Fruit fly (Drosophila melanogaster) whole organism, prepupa: ENCODE measurements around the gene CG43054.

ENCODE experiments used
- Blimp-1 ChIP-seq: fragments of 200-800 bp; sonication (Bioruptor generic); optimal IDR thresholded peaks from 3 replicates; lab custom pipeline; 2017; ENCODE audit warnings: missing biosample characterization, missing genetic modification characterization, mild to moderate bottlenecking, moderate library complexity, missing genetic modification reagents
- CG10669 ChIP-seq: fragments of 200-800 bp; sonication (Bioruptor generic); optimal IDR thresholded peaks from 3 replicates; lab custom pipeline; 2018; ENCODE audit warnings: missing biosample characterization, mild to moderate bottlenecking, missing genetic modification characterization, moderate library complexity
- CG11294 ChIP-seq: fragments of 200-800 bp; sonication (Bioruptor generic); IDR thresholded peaks from 2 replicates; pipeline ENCODE4 v1.3.6; 2022; ENCODE audit warnings: missing biosample characterization, missing genetic modification characterization
- CG11762 ChIP-seq: fragments of 200-800 bp; sonication (Bioruptor generic); optimal IDR thresholded peaks from 3 replicates; lab custom pipeline; 2016; ENCODE audit warnings: missing biosample characterization, missing genetic modification characterization; ENCODE audit not compliant: insufficient read depth
- CG1621 ChIP-seq: fragments of 200-800 bp; sonication (Bioruptor generic); optimal IDR thresholded peaks from 3 replicates; lab custom pipeline; 2018; ENCODE audit warnings: missing biosample characterization, mild to moderate bottlenecking, missing genetic modification characterization
- CG16779 ChIP-seq: fragments of 200-800 bp; sonication (Bioruptor generic); optimal IDR thresholded peaks from 3 replicates; lab custom pipeline; 2017; ENCODE audit warnings: missing biosample characterization, mild to moderate bottlenecking, missing genetic modification characterization
- CG3032 ChIP-seq: fragments of 200-800 bp; optimal IDR thresholded peaks from 2 replicates; lab custom pipeline; 2019; ENCODE audit warnings: missing biosample characterization, mild to moderate bottlenecking, missing genetic modification characterization, moderate library complexity
- CG31627 ChIP-seq: fragments of 200-800 bp; sonication (Bioruptor generic); optimal IDR thresholded peaks from 3 replicates; lab custom pipeline; 2016; ENCODE audit warnings: missing biosample characterization, missing genetic modification characterization
- CG34406 ChIP-seq: fragments of 200-800 bp; sonication (Bioruptor generic); optimal IDR thresholded peaks from 3 replicates; lab custom pipeline; 2016; ENCODE audit warnings: missing biosample characterization, missing genetic modification characterization
- CG3919 ChIP-seq: fragments of 200-800 bp; sonication (Bioruptor generic); optimal IDR thresholded peaks from 3 replicates; lab custom pipeline; 2016; ENCODE audit warnings: missing biosample characterization, missing genetic modification characterization
- CG4318 ChIP-seq: fragments of 200-800 bp; sonication (Bioruptor generic); optimal IDR thresholded peaks from 3 replicates; lab custom pipeline; 2017; ENCODE audit warnings: missing biosample characterization, mild to moderate bottlenecking, missing genetic modification characterization
- CG6276 ChIP-seq: fragments of 200-800 bp; sonication (Bioruptor generic); optimal IDR thresholded peaks from 2 replicates; lab custom pipeline; 2017; ENCODE audit warnings: missing biosample characterization, mild to moderate bottlenecking, missing genetic modification characterization
- CG6792 ChIP-seq: fragments of 200-800 bp; sonication (Bioruptor generic); optimal IDR thresholded peaks from 3 replicates; lab custom pipeline; 2016; ENCODE audit warnings: missing biosample characterization, missing genetic modification characterization
- CG6808 ChIP-seq: fragments of 200-800 bp; sonication (Bioruptor generic); optimal IDR thresholded peaks from 3 replicates; lab custom pipeline; 2017; ENCODE audit warnings: missing biosample characterization, missing genetic modification characterization, mild to moderate bottlenecking, moderate library complexity, missing genetic modification reagents
- CG7368 ChIP-seq: fragments of 200-800 bp; sonication (Bioruptor generic); optimal IDR thresholded peaks from 3 replicates; lab custom pipeline; 2016; ENCODE audit warnings: missing biosample characterization, missing genetic modification characterization
- CG8632 ChIP-seq: fragments of 200-800 bp; sonication (Bioruptor generic); optimal IDR thresholded peaks from 3 replicates; lab custom pipeline; 2016; ENCODE audit warnings: missing biosample characterization, missing genetic modification characterization
- Eip78C ChIP-seq: fragments of 200-800 bp; sonication (Bioruptor generic); peaks from one replicate; lab custom pipeline; 2016; ENCODE audit warnings: missing biosample characterization, missing genetic modification characterization
- Ets21C ChIP-seq: fragments of 200-800 bp; sonication (Bioruptor generic); optimal IDR thresholded peaks from 3 replicates; lab custom pipeline; 2016; ENCODE audit warnings: missing biosample characterization, missing genetic modification characterization
- Ets96B ChIP-seq: fragments of 200-800 bp; optimal IDR thresholded peaks from 2 replicates; lab custom pipeline; 2019; ENCODE audit warnings: missing biosample characterization, mild to moderate bottlenecking, missing genetic modification characterization, moderate library complexity
- Hr38 ChIP-seq: sonication (Bioruptor generic); optimal IDR thresholded peaks from 2 replicates; lab custom pipeline; 2016; ENCODE audit warnings: missing biosample characterization, missing genetic modification characterization
- Hr39 ChIP-seq: fragments of 200-800 bp; sonication (Bioruptor generic); optimal IDR thresholded peaks from 2 replicates; lab custom pipeline; 2016; ENCODE audit warnings: missing biosample characterization, missing genetic modification characterization
- Met ChIP-seq: fragments of 200-800 bp; sonication (Bioruptor generic); optimal IDR thresholded peaks from 3 replicates; lab custom pipeline; 2016; ENCODE audit warnings: missing biosample characterization, missing genetic modification characterization
- OdsH ChIP-seq: fragments of 200-800 bp; sonication (Bioruptor generic); optimal IDR thresholded peaks from 3 replicates; lab custom pipeline; 2016; ENCODE audit warnings: missing biosample characterization, missing genetic modification characterization
- Smox ChIP-seq: fragments of 200-800 bp; sonication (Bioruptor generic); optimal IDR thresholded peaks from 3 replicates; lab custom pipeline; 2016; ENCODE audit warnings: missing biosample characterization, missing genetic modification characterization
- Sox14 ChIP-seq: fragments of 200-800 bp; sonication (Bioruptor generic); optimal IDR thresholded peaks from 3 replicates; lab custom pipeline; 2016; ENCODE audit warnings: missing biosample characterization, missing genetic modification characterization
- Sox15 ChIP-seq: fragments of 200-800 bp; sonication (Bioruptor generic); optimal IDR thresholded peaks from 3 replicates; lab custom pipeline; 2016; ENCODE audit warnings: missing biosample characterization, missing genetic modification characterization
- achi ChIP-seq: fragments of 200-800 bp; sonication (Bioruptor generic); optimal IDR thresholded peaks from 3 replicates; lab custom pipeline; 2016; ENCODE audit warnings: missing biosample characterization, missing genetic modification characterization
- dac ChIP-seq: fragments of 200-800 bp; sonication (Bioruptor generic); optimal IDR thresholded peaks from 2 replicates; lab custom pipeline; 2017; ENCODE audit warnings: missing biosample characterization, mild to moderate bottlenecking, missing genetic modification characterization
- dsx ChIP-seq: fragments of 200-800 bp; optimal IDR thresholded peaks from 3 replicates; lab custom pipeline; 2019; ENCODE audit warnings: missing biosample characterization, mild to moderate bottlenecking, missing genetic modification characterization, moderate library complexity; ENCODE audit not compliant: poor library complexity, severe bottlenecking
- eg ChIP-seq: fragments of 200-800 bp; sonication (Bioruptor generic); IDR thresholded peaks from 3 replicates; pipeline ENCODE4 v1.3.6; 2022; ENCODE audit warnings: missing biosample characterization, missing genetic modification characterization
- esn ChIP-seq: fragments of 200-800 bp; sonication (Bioruptor generic); optimal IDR thresholded peaks from 2 replicates; lab custom pipeline; 2016; ENCODE audit warnings: missing biosample characterization, mild to moderate bottlenecking, missing genetic modification characterization, moderate library complexity
- lz ChIP-seq: fragments of 200-800 bp; sonication (Bioruptor generic); optimal IDR thresholded peaks from 3 replicates; lab custom pipeline; 2016; ENCODE audit warnings: missing biosample characterization, missing genetic modification characterization
- net ChIP-seq: fragments of 200-800 bp; sonication (Bioruptor generic); optimal IDR thresholded peaks from 3 replicates; lab custom pipeline; 2016; ENCODE audit warnings: missing biosample characterization, missing genetic modification characterization
- pdm3 ChIP-seq: fragments of 200-800 bp; sonication (Bioruptor generic); optimal IDR thresholded peaks from 3 replicates; lab custom pipeline; 2016; ENCODE audit warnings: missing biosample characterization, missing genetic modification characterization
- salr ChIP-seq, 2 experiments: fragments of 200-800 bp; sonication (Bioruptor generic); optimal IDR thresholded peaks; 3 replicates each; lab custom pipeline; 2016 to 2018; ENCODE audit warnings: missing biosample characterization in 2 of 2, missing genetic modification characterization in 2 of 2, mild to moderate bottlenecking in 1 of 2
- spab ChIP-seq: fragments of 200-800 bp; sonication (Bioruptor generic); optimal IDR thresholded peaks from 2 replicates; lab custom pipeline; 2017; ENCODE audit warnings: missing biosample characterization, mild to moderate bottlenecking, missing genetic modification characterization, missing genetic modification reagents
- ss ChIP-seq, 2 experiments: fragments of 200-800 bp; sonication (Bioruptor generic); optimal IDR thresholded peaks; 2 replicates in 1 of 2; 3 replicates in 1 of 2; lab custom pipeline; 2017 to 2018; ENCODE audit warnings: mild to moderate bottlenecking in 2 of 2, missing biosample characterization in 2 of 2, missing genetic modification characterization in 2 of 2, moderate library complexity in 1 of 2
- svp ChIP-seq: fragments of 200-800 bp; sonication (Bioruptor generic); peaks from one replicate; lab custom pipeline; 2016; ENCODE audit warnings: missing biosample characterization, missing genetic modification characterization

Gene CG43054

DNA sequence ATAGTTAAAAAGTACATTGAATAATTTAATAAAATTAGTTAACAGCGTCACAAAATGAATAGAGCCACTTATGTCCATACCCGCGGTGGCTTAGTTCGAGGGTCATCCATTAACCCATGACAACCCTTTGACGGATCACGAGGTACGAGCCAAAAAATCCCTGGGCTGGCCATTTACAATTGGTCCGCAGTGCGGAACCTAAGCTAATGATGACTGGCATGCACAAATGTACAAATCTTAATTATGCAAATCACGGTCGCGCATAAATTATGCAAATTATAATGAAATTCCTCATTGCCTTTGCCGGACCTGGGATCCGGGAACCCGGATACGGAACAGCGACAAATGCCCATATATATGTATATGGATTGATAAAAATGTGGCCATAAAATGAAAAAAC, 40.9 kb upstream of the CG43054 start:
- no peak for TF ChIP-seq net (GFP tag; lab: Kevin White, UChicago)

DNA sequence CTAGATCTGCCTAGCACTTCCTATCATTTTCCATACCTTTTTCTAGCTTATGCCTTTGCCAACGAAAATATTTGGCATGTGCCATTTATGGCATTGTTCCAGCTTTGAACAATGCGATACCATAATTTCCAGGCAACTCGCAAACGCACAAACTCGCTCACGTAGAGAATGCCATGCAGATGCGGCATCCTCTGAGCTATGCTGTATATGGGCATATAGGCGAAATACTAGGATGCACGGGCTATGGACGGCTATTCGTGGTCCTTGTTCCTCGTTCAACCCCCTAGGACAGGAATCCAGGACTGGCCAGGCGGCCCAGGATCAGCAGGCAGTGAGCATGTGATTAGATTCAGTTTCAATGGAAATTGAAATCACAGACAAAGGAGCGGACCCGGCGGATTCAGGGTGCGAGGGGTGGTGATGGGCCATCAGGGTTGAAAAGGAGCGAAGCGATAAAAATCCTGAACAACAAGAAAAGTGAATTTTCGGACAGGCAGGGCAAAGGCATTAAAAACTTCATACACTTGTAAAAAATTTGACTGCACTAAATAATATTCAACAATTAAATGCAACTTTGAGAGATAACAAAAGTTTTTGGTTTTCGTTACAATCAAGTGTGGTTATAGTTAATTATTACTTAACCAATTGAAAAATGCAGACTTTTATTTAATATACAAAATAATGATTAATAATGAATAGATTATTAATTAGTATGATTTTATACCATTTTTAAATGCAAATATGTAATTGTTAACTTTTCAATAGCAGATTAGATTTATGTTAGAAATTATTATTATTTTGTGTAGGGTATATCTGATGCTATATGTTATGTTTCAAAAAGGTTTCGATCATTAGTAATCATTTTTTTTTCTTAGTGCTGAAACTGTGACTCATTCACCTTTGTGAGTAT, 39.2 kb upstream of the CG43054 start:
- TF ChIP-seq Ets21C (no peak), CG1621 (tag; lab: Kevin White, UChicago) (no peak), dsx (GFP tag; lab: Kevin White, UChicago) (peak; percentile 0), Hr39 (GFP tag; lab: Kevin White, UChicago) (no peak), CG7368 (GFP tag; lab: Kevin White, UChicago) (no peak), ss (GFP tag; optimal IDR thresholded peaks at IDR 0.05; lab: Kevin White, UChicago) (peak in 1 of 2 experiments; percentile 25), Hr38 (GFP tag; lab: Kevin White, UChicago) (no peak), Eip78C (GFP tag; lab: Kevin White, UChicago) (peak; percentile 28), lz (GFP tag; lab: Kevin White, UChicago) (no peak), Blimp-1 (GFP tag; lab: Kevin White, UChicago) (no peak), CG4318 (no peak), CG34406 (GFP tag; lab: Kevin White, UChicago) (peak; percentile 12), salr (GFP tag; optimal IDR thresholded peaks at IDR 0.05; lab: Kevin White, UChicago) (no peak), CG3032 (peak; percentile 36), Sox15 (GFP tag; lab: Kevin White, UChicago) (no peak), CG8632 (GFP tag; lab: Kevin White, UChicago) (no peak), CG11294 (GFP tag; lab: Robert Waterston, UW) (no peak), svp (peak; percentile 7), CG31627 (GFP tag; lab: Kevin White, UChicago) (no peak), eg (GFP tag; lab: Robert Waterston, UW) (no peak), CG16779 (tag; lab: Kevin White, UChicago) (no peak), esn (GFP tag; lab: Kevin White, UChicago) (peak; percentile 14), Met (GFP tag; lab: Kevin White, UChicago) (no peak), spab (no peak), dac (no peak), Ets96B (peak; percentile 22), Sox14 (GFP tag; lab: Kevin White, UChicago) (no peak), pdm3 (no peak)

DNA sequence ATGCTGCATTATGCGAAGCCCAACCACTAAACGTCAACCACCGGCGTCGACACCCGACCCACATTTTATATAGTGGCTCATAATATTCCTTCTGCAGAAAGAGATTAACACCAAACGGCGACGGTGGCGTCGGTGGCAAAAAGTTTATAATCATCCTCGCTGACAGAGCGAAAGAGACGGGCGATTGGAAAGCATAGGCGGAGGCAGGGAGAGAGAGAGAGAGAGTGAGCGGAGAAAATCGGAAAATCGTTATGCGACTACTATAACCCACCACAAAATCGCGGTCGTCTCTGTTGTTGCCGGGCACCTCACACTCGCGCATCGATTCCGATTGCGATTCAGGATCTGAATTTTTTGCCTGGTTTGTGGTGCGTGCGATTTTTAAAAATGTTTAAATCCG, 38.5 kb upstream of the CG43054 start, which contains the start of gene Oli:
TSS of gene Oli (plus strand) at position 70 of the 400 bp plus-strand sequence.
- TF ChIP-seq CG6792 (GFP tag; lab: Kevin White, UChicago), result no peak
- TF ChIP-seq CG3919 (GFP tag; lab: Kevin White, UChicago), result no peak

DNA sequence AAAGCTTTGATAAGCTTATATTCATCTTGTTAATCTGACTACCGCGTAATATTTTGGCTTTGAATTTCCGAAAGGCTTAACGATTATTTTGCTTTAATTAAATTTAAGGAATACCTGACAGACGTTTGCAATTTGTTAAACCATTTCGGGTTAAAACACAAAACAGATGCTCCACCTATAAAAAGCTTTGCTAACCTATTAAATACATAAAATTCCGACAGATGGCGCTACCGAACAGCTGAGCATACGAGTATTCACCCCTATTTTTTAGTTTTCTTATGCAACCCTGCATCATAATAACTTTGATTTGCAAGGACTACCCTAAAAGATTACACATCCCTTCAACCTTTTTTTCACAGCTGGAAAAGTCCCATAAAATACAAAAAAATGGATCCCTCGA, 37.8 kb upstream of the CG43054 start:
- TF ChIP-seq svp (peak; percentile 38), Eip78C (GFP tag; lab: Kevin White, UChicago) (peak; percentile 44), OdsH (no peak)

- TF ChIP-seq achi (no peak), Hr39 (GFP tag; lab: Kevin White, UChicago) (no peak), lz (GFP tag; lab: Kevin White, UChicago) (no peak), CG6808 (GFP tag; lab: Kevin White, UChicago) (no peak), CG10669 (no peak), CG6276 (GFP tag; lab: Kevin White, UChicago) (no peak), Smox (no peak), Eip78C (GFP tag; lab: Kevin White, UChicago) (no peak), CG11762 (GFP tag; lab: Kevin White, UChicago) (no peak), dsx (GFP tag; lab: Kevin White, UChicago) (no peak), CG6792 (GFP tag; lab: Kevin White, UChicago) (no peak)
Measured at dm6 chr2L:17591960-17592359, 35.7 kb upstream of the CG43054 start, which contains the start of the genes Sytalpha and CG6870. TSS of gene Sytalpha (plus strand) at chr2L:17592260. TSS of gene CG6870 (minus strand) at chr2L:17592299.
